Worm (Caenorhabditis elegans): Measurements from ENCODE around the gene lgc-22.
A peak's percentile ranks its signal among the peaks of the same experiment; 100 is the strongest.

Gene lgc-22

DNA sequence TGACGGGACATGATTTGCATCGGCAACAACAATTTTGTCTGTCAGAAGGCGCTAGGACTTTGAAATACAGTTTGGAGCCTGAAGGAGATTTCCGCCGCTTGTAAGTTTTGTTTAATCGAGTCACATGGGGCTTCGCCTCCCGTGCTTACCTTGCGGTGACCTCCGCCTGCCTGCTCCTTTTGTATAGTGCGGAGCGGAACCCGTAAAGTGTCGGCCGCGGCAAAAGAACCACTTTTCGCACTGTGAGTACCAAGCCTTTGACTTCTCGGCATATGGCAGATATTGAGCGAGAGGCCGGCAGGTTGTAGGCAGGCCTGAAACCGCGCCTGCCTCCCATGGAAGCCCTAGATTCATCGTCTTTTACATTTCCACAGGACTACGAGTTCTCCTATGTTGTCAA lies 35.2 kb upstream of the lgc-22 start:
- TF ChIP-seq snpc-4 (tag; optimal IDR thresholded peaks at IDR 0.05) (peak; percentile 63), dsc-1 (tag; optimal IDR thresholded peaks at IDR 0.05) (no peak), fkh-4 (tag; optimal IDR thresholded peaks at IDR 0.05; ENCODE audit: borderline replicate concordance) (no peak), sox-4 (tag; optimal IDR thresholded peaks at IDR 0.05) (no peak), nhr-85 (tag) (peak; percentile 37), nhr-28 (tag; optimal IDR thresholded peaks at IDR 0.05) (no peak), unc-62 (GFP tag; optimal IDR thresholded peaks at IDR 0.05) (no peak), swsn-7 (tag; optimal IDR thresholded peaks at IDR 0.05) (no peak), blmp-1 (tag; optimal IDR thresholded peaks at IDR 0.05) (no peak), unc-130 (tag; optimal IDR thresholded peaks at IDR 0.05) (no peak), mef-2 (tag; optimal IDR thresholded peaks at IDR 0.05) (no peak)

DNA sequence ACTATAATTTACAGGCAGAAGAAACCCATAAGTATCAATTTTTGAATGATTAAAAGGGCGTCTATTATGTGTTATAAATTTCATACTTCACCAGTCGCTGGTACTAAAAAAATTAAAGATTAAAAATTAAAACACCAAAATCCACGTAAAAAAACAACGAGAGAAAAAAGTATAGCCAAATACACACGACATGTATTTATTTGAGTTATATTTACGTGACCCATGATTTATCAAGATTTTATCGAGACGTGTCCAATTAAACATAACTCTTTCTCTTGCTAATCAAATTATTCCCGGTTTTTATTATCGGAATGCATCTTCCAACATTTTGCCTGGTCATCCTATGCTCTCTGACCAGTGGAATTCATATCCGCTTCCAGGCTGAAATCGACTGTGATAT lies 33.8 kb upstream of the lgc-22 start, which contains the start of gene F36A4.4:
Gene F36A4.4 (plus strand): TSS at position 301 of the 400 bp plus-strand sequence.
- TF ChIP-seq lir-3 (tag; optimal IDR thresholded peaks at IDR 0.05; ENCODE audit: poor library complexity), result no peak
- no peak for TF ChIP-seq ceh-90 (tag; optimal IDR thresholded peaks at IDR 0.05)
- TF ChIP-seq swsn-7 (tag; optimal IDR thresholded peaks at IDR 0.05), result no peak
- TF ChIP-seq nhr-19 (GFP tag; conservative IDR thresholded peaks at IDR 0.05), result no peak
- TF ChIP-seq egl-27 (tag; optimal IDR thresholded peaks at IDR 0.05), result no peak
- TF ChIP-seq ztf-11 (tag; optimal IDR thresholded peaks at IDR 0.05), result no peak
- no peak for TF ChIP-seq snpc-4 (tag; optimal IDR thresholded peaks at IDR 0.05)
- no peak for TF ChIP-seq ama-1 (optimal IDR thresholded peaks at IDR 0.05)
- no peak for TF ChIP-seq hpl-2 (GFP tag; optimal IDR thresholded peaks at IDR 0.05)
- no peak for TF ChIP-seq pax-3 (tag; optimal IDR thresholded peaks at IDR 0.05)

DNA sequence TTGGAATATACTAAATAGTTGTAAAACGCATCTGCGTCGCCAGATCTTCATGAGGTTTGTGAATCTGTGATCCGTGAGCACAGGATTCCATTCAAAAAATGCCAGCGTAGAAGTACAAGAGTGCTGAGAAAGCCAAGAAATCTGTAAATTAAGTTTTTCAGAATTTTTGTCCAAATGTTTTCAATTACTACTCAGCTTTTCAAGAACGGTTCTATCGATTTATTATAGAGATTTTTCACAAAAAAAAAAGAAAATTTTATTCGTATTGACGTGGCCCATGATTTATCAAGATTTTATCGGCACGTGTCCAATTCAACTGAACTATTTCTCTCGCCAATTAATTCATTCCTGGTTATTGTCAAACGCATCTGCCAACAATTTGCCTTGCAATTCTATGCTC lies 31.8 kb upstream of the lgc-22 start, which contains the start of gene F36A4.3:
Gene F36A4.3 (plus strand): TSS at position 301 of the 400 bp plus-strand sequence.
- TF ChIP-seq jun-1 (tag; optimal IDR thresholded peaks at IDR 0.05), result no peak
- TF ChIP-seq tlp-1 (tag; optimal IDR thresholded peaks at IDR 0.05), result no peak
- TF ChIP-seq nhr-237 (tag; optimal IDR thresholded peaks at IDR 0.05), result no peak
- TF ChIP-seq lin-14 (GFP tag; optimal IDR thresholded peaks at IDR 0.05), result no peak
- no peak for TF ChIP-seq lir-3 (tag; optimal IDR thresholded peaks at IDR 0.05; ENCODE audit: poor library complexity)
- no peak for TF ChIP-seq ets-5 (GFP tag; IDR thresholded peaks at IDR 0.05)
- no peak for TF ChIP-seq dsc-1 (tag; optimal IDR thresholded peaks at IDR 0.05)
- TF ChIP-seq ceh-8 (GFP tag; optimal IDR thresholded peaks at IDR 0.05), result no peak
- TF ChIP-seq tbx-2 (tag; optimal IDR thresholded peaks at IDR 0.05), result no peak

DNA sequence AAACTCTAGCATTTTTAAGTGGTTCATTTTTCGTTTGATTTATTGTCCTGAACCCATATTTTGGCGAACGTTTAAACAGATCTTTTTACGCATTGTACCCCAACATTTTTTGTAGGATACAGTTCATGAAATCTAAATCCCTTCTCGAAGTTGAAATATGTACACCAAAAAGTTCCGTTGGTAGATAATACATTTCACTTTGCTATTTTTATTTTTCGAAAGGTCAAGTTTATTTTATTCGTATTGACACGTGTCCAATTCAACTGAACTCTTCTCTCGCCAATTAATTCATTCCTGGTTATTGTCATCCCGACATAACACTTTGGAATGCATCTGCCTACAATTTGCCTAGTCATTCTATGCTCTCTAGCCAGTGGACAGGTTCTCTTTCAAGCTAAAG lies 30.2 kb upstream of the lgc-22 start, which contains the start of gene F36A4.2:
Gene F36A4.2 (plus strand): TSS at position 301 of the 400 bp plus-strand sequence.
- TF ChIP-seq unc-98 (GFP tag; IDR thresholded peaks at IDR 0.05), result no peak
- TF ChIP-seq ama-1 (optimal IDR thresholded peaks at IDR 0.05), result no peak
- no peak for TF ChIP-seq mep-1 (tag; optimal IDR thresholded peaks at IDR 0.05)
- no peak for TF ChIP-seq lin-14 (GFP tag; optimal IDR thresholded peaks at IDR 0.05)
- no peak for TF ChIP-seq grh-1 (GFP tag; IDR thresholded peaks at IDR 0.05)

DNA sequence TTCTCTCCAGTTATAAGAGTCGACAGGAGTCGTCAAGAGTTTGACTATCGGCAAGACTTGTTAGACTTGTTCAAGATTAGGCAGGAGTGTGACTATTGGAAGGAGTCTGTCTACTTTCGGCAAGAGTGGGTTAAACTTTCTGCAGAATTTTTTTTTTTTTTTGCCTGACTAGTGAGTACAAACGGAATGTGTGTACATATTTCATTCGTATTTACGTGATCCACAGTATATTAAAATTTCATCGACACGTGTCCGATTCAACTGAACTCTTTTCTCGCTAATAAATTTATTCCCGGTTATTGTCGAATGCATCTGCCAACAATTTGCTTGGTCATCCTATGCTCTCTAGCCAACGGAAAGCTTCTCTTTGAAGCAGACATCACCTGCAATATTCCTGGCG lies 28.9 kb upstream of the lgc-22 start, which contains the start of gene F36A4.1:
Gene F36A4.1 (plus strand): TSS at position 301 of the 400 bp plus-strand sequence.
- TF ChIP-seq nhr-85 (tag) (peak; percentile 31), mef-2 (tag; optimal IDR thresholded peaks at IDR 0.05) (no peak)

DNA sequence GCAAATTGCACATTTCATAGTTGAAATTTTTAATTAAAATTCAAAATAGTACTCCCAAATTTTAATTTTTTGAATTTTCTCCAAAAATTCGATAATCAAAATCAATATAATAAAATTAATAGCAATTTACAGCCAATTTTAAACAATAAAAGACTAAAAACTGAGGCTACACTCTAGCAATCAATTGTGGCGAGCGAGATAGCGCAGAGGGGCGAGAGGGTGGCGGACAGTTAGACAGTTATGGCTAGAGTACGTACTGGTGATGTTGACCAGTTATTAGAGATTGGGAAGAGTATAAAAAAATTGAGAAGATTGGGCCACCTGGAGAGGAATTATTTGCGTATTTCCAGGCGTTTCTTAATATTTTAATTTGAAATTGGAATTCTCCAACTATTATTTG lies 23.4 kb upstream of the lgc-22 start, which contains the start of gene nhr-78:
Gene nhr-78 (minus strand): TSS at position 182 of the 400 bp plus-strand sequence.
- TF ChIP-seq unc-86 (tag; optimal IDR thresholded peaks at IDR 0.05), result peak; percentile 8
- TF ChIP-seq nhr-28 (tag; optimal IDR thresholded peaks at IDR 0.05), result no peak
- peak; percentile 74 for TF ChIP-seq nhr-85 (tag)
- TF ChIP-seq efl-1 (optimal IDR thresholded peaks at IDR 0.05), result peak; percentile 45 to 50
- peak; percentile 33 to 93 for TF ChIP-seq efl-1 (GFP tag; optimal IDR thresholded peaks at IDR 0.05 in 1 of 2)
- peak; percentile 18 to 23 for TF ChIP-seq lin-35 (GFP tag; optimal IDR thresholded peaks at IDR 0.05)
- TF ChIP-seq ceh-63 (GFP tag; optimal IDR thresholded peaks at IDR 0.05), result no peak
- peak; percentile 67 for TF ChIP-seq rnt-1 (tag; optimal IDR thresholded peaks at IDR 0.05)
- TF ChIP-seq swsn-7 (tag; optimal IDR thresholded peaks at IDR 0.05), result peak; percentile 44
- 0 out of 2 replicates have a peak, but pooled peaks have one; percentile 21 for TF ChIP-seq nhr-19 (GFP tag; conservative IDR thresholded peaks at IDR 0.05)
- TF ChIP-seq nhr-237 (tag; optimal IDR thresholded peaks at IDR 0.05), result no peak
- TF ChIP-seq pax-3 (tag; optimal IDR thresholded peaks at IDR 0.05), result no peak
- peak in 2 of 3 experiments; percentile 20 to 21 for TF ChIP-seq ceh-82 (tag; optimal IDR thresholded peaks at IDR 0.05)
- TF ChIP-seq blmp-1 (tag; optimal IDR thresholded peaks at IDR 0.05), result peak; percentile 8
- peak; percentile 52 for TF ChIP-seq nhr-20 (tag; optimal IDR thresholded peaks at IDR 0.05)
- no peak for TF ChIP-seq zip-4 (GFP tag; optimal IDR thresholded peaks at IDR 0.05)
- TF ChIP-seq irx-1 (tag; optimal IDR thresholded peaks at IDR 0.05), result no peak
- TF ChIP-seq F16B12.6 (tag; optimal IDR thresholded peaks at IDR 0.05), result peak; percentile 19
- peak in 2 of 3 experiments; percentile 23 to 24 for TF ChIP-seq dpl-1 (GFP tag; optimal IDR thresholded peaks at IDR 0.05)
- TF ChIP-seq tbx-2 (tag; optimal IDR thresholded peaks at IDR 0.05), result no peak
- TF ChIP-seq xbp-1 (tag; optimal IDR thresholded peaks at IDR 0.05), result peak; percentile 27
- TF ChIP-seq lin-14 (GFP tag; optimal IDR thresholded peaks at IDR 0.05), result no peak
- TF ChIP-seq dsc-1 (tag; optimal IDR thresholded peaks at IDR 0.05), result peak; percentile 29

All from whole organism, L1 larva.